Worm (Caenorhabditis elegans) whole organism, early embryonic: Measurements from ENCODE around the gene cri-2.

Experiments used
- ama-1 ChIP-seq: fragments of 150-350 bp; optimal IDR thresholded peaks from 2 replicates; lab custom pipeline; 2014
- ets-7 ChIP-seq: sonication (generic microtip); optimal IDR thresholded peaks from 2 replicates; lab custom pipeline; 2016; ENCODE audit warnings: missing genotype, missing genetic modification characterization, missing compliant biosample characterization
- pes-1 ChIP-seq: fragments of 200-800 bp; sonication (Bioruptor generic); IDR thresholded peaks from 2 replicates; pipeline ENCODE4 v1.3.6; 2022; ENCODE audit warnings: missing genetic modification reagents, missing genetic modification characterization, missing compliant biosample characterization
- tbx-37 ChIP-seq: fragments of 200-800 bp; sonication (Bioruptor generic); conservative IDR thresholded peaks from 2 replicates; pipeline ENCODE4 v1.3.6; 2022; ENCODE audit warnings: missing genetic modification reagents, missing genetic modification characterization, missing compliant biosample characterization

ce11 chrV:8250208-8250607 lies 48.6 kb downstream of the cri-2 start, which contains the start of gene C16D9.6:
- TF ChIP-seq pes-1 (GFP tag; lab: Robert Waterston, UW) (no peak), tbx-37 (no peak), ama-1 (no peak), ets-7 (tag; lab: Kevin White, UChicago) (no peak)
